Worm (Caenorhabditis elegans): ENCODE measurements around the gene emb-27.

ce11 chrII:8198503-8198902 lies 36.5 kb upstream of the emb-27 start, which contains the start of gene qua-1:
- no peak for TF ChIP-seq lsy-2 (tag; optimal IDR thresholded peaks at IDR 0.05)
- no peak for TF ChIP-seq zip-8 (tag; optimal IDR thresholded peaks at IDR 0.05)
- no peak for TF ChIP-seq ces-1 (GFP tag; optimal IDR thresholded peaks at IDR 0.05)
- no peak for TF ChIP-seq snpc-4 (tag; optimal IDR thresholded peaks at IDR 0.05)
- no peak for TF ChIP-seq bed-3 (GFP tag; optimal IDR thresholded peaks at IDR 0.05)
- no peak for TF ChIP-seq lin-13 (tag; optimal IDR thresholded peaks at IDR 0.05)
- TF ChIP-seq ztf-11 (tag; optimal IDR thresholded peaks at IDR 0.05) = no peak
- no peak for TF ChIP-seq elt-1 (tag; optimal IDR thresholded peaks at IDR 0.05; ENCODE audit: borderline replicate concordance, insufficient read depth)
